Comparison of ENCODE assay signal across 7 fruit fly cellular contexts in the genomic region with DNA sequence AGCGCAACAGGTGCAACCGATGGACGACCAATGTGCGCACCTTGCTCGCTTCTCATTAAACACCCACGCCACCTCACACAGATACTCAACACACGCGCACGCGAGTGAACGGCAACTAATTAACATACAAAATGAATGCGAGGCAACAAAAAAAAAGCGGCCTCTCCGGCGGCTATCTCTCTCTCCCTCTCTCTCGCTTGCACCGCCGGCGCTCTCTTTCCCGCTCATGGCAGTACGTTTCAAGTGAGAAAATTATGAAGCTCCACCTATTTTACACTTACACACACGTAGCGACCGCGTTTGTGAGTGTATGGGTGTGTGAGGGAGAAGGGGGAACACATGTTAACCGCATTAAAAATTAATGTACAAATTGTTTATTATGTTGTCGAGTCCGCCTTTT.
TF ChIP-seq lines count a peak whose summit lies in the region.

No protein-coding gene starts in this region.

- peak; percentile 14 to 45 for TF ChIP-seq CTCF in S2 (optimal IDR thresholded peaks at IDR 0.05; lab: Kevin White, UChicago)
- TF ChIP-seq CTCF in whole organism, embryonic (GFP tag; optimal IDR thresholded peaks at IDR 0.05; lab: Kevin White, UChicago), result peak; percentile 46

TF ChIP-seq in whole organism, 6 proteins besides CTCF, POLR2A, EP300 and RAD21:
- TF ChIP-seq CG8478 (optimal IDR thresholded peaks at IDR 0.05; lab: Kevin White, UChicago) (peak; percentile 61), psq (optimal IDR thresholded peaks at IDR 0.05; lab: Kevin White, UChicago) (no peak), usp (GFP tag; optimal IDR thresholded peaks at IDR 0.05; lab: Kevin White, UChicago) (no peak), pan (optimal IDR thresholded peaks at IDR 0.05; lab: Kevin White, UChicago) (no peak), EcR (GFP tag; optimal IDR thresholded peaks at IDR 0.05; lab: Kevin White, UChicago) (no peak), Dll (optimal IDR thresholded peaks at IDR 0.05; lab: Kevin White, UChicago) (no peak)

TF ChIP-seq in whole organism, adult, 20 proteins besides CTCF, POLR2A, EP300 and RAD21:
- TF ChIP-seq CG33017 (tag; optimal IDR thresholded peaks at IDR 0.05; lab: Kevin White, UChicago) (no peak), pad (GFP tag; optimal IDR thresholded peaks at IDR 0.05; lab: Kevin White, UChicago) (peak; percentile 27)

TF ChIP-seq in whole organism, embryonic, 481 proteins besides CTCF, POLR2A, EP300 and RAD21 (continues in another document):
- TF ChIP-seq lbe (GFP tag; optimal IDR thresholded peaks at IDR 0.05; lab: Kevin White, UChicago) (no peak), Dek (tag; optimal IDR thresholded peaks at IDR 0.05; lab: Kevin White, UChicago) (no peak), tio (GFP tag; optimal IDR thresholded peaks at IDR 0.05; lab: Kevin White, UChicago) (no peak), CG14441 (GFP tag; IDR thresholded peaks at IDR 0.05; lab: Robert Waterston, UW) (no peak), tll (GFP tag; optimal IDR thresholded peaks at IDR 0.05; lab: Kevin White, UChicago) (peak in 1 of 2 experiments; percentile 44), CG7987 (GFP tag; optimal IDR thresholded peaks at IDR 0.05; lab: Kevin White, UChicago) (no peak), fu2 (GFP tag; optimal IDR thresholded peaks at IDR 0.05; lab: Kevin White, UChicago) (no peak), CG4360 (GFP tag; IDR thresholded peaks at IDR 0.05; lab: Robert Waterston, UW) (peak; percentile 47; the same call in 1 of the 2 replicates), p53 (GFP tag; optimal IDR thresholded peaks at IDR 0.05; lab: Kevin White, UChicago) (no peak), CG10959 (GFP tag; IDR thresholded peaks at IDR 0.05; lab: Robert Waterston, UW) (no peak), rib (GFP tag; IDR thresholded peaks at IDR 0.05; lab: Robert Waterston, UW) (no peak), Hr78 (GFP tag; optimal IDR thresholded peaks at IDR 0.05; lab: Kevin White, UChicago) (no peak), shn (GFP tag; optimal IDR thresholded peaks at IDR 0.05; lab: Kevin White, UChicago) (no peak), sr (GFP tag; IDR thresholded peaks at IDR 0.05; lab: Robert Waterston, UW) (peak; percentile 94), CG3065 (GFP tag; optimal IDR thresholded peaks at IDR 0.05; lab: Kevin White, UChicago) (no peak), nerfin-2 (GFP tag; IDR thresholded peaks at IDR 0.05; lab: Robert Waterston, UW; ENCODE audit: partially characterized antibody) (no peak), sens (GFP tag; lab: Kevin White, UChicago) (peak; percentile 56), CG32772 (GFP tag; IDR thresholded peaks at IDR 0.05; lab: Robert Waterston, UW) (peak; percentile 85), zf30C (GFP tag; optimal IDR thresholded peaks at IDR 0.05; lab: Kevin White, UChicago) (no peak), Opbp (GFP tag; IDR thresholded peaks at IDR 0.05; lab: Robert Waterston, UW; ENCODE audit: partially characterized antibody) (peak; percentile 33; the same call in 1 of the 3 replicates)

TF ChIP-seq in whole organism, prepupa, 60 proteins besides CTCF, POLR2A, EP300 and RAD21:
- TF ChIP-seq svp (GFP tag; lab: Kevin White, UChicago) (peak; percentile 65), CG6163 (GFP tag; IDR thresholded peaks at IDR 0.05; lab: Robert Waterston, UW) (peak; percentile 11; the same call in 1 of the 3 replicates), cyc (GFP tag; optimal IDR thresholded peaks at IDR 0.05; lab: Kevin White, UChicago) (no peak), Eip93F (GFP tag; optimal IDR thresholded peaks at IDR 0.05; lab: Kevin White, UChicago) (no peak), topi (GFP tag; optimal IDR thresholded peaks at IDR 0.05; lab: Kevin White, UChicago) (no peak), Eip78C (GFP tag; lab: Kevin White, UChicago) (peak; percentile 47), fkh (GFP tag; optimal IDR thresholded peaks at IDR 0.05; lab: Kevin White, UChicago) (peak; percentile 32), dsx (GFP tag; optimal IDR thresholded peaks at IDR 0.05; lab: Kevin White, UChicago; ENCODE audit: poor library complexity, severe bottlenecking) (peak; percentile 55), Sox14 (GFP tag; optimal IDR thresholded peaks at IDR 0.05; lab: Kevin White, UChicago) (peak; percentile 13), vri (GFP tag; optimal IDR thresholded peaks at IDR 0.05; lab: Kevin White, UChicago) (no peak), pdm3 (GFP tag; optimal IDR thresholded peaks at IDR 0.05; lab: Kevin White, UChicago) (peak; percentile 9), CG11902 (GFP tag; optimal IDR thresholded peaks at IDR 0.05; lab: Kevin White, UChicago) (no peak)
TF ChIP-seq in whole organism, prepupa: peak in this region for 7.

TF ChIP-seq in whole organism, pupa, 21 proteins besides CTCF, POLR2A, EP300 and RAD21:
- TF ChIP-seq CG4496 (GFP tag; IDR thresholded peaks at IDR 0.05; lab: Robert Waterston, UW) (0 out of 3 replicates have a peak, but pooled peaks have one; percentile 24), CG13204 (GFP tag; optimal IDR thresholded peaks at IDR 0.05; lab: Kevin White, UChicago) (no peak), Snoo (tag; optimal IDR thresholded peaks at IDR 0.05; lab: Kevin White, UChicago) (no peak), CG12605 (GFP tag; IDR thresholded peaks at IDR 0.05; lab: Robert Waterston, UW) (no peak), gl (tag; optimal IDR thresholded peaks at IDR 0.05; lab: Kevin White, UChicago) (no peak), rn (GFP tag; IDR thresholded peaks at IDR 0.05; lab: Robert Waterston, UW) (0 out of 2 replicates have a peak, but pooled peaks have one; percentile 14), CG10348 (GFP tag; IDR thresholded peaks at IDR 0.05; lab: Robert Waterston, UW) (no peak), CG14655 (GFP tag; optimal IDR thresholded peaks at IDR 0.05; lab: Kevin White, UChicago) (no peak), CG34367 (tag; optimal IDR thresholded peaks at IDR 0.05; lab: Kevin White, UChicago) (no peak), Ets98B (GFP tag; IDR thresholded peaks at IDR 0.05; lab: Robert Waterston, UW) (no peak), D1 (tag; optimal IDR thresholded peaks at IDR 0.05; lab: Kevin White, UChicago) (no peak), CG17806 (tag; optimal IDR thresholded peaks at IDR 0.05; lab: Kevin White, UChicago) (no peak), CG32121 (GFP tag; IDR thresholded peaks at IDR 0.05; lab: Robert Waterston, UW) (no peak), fd96Ca (GFP tag; IDR thresholded peaks at IDR 0.05; lab: Robert Waterston, UW) (peak; percentile 43; the same call in 1 of the 3 replicates), CG15710 (tag; optimal IDR thresholded peaks at IDR 0.05; lab: Kevin White, UChicago) (no peak), CG8301 (tag; optimal IDR thresholded peaks at IDR 0.05; lab: Kevin White, UChicago) (no peak), Pif1A (GFP tag; optimal IDR thresholded peaks at IDR 0.05; lab: Kevin White, UChicago) (no peak), EcR (GFP tag; optimal IDR thresholded peaks at IDR 0.05; lab: Kevin White, UChicago) (no peak), CG8159 (tag; optimal IDR thresholded peaks at IDR 0.05; lab: Kevin White, UChicago) (no peak)

TF ChIP-seq in whole organism, wandering third instar larva, 38 proteins besides CTCF, POLR2A, EP300 and RAD21:
- TF ChIP-seq HLH106 (tag; optimal IDR thresholded peaks at IDR 0.05; lab: Kevin White, UChicago), result no peak
- peak; percentile 82 for TF ChIP-seq Vsx2 (GFP tag; optimal IDR thresholded peaks at IDR 0.05; lab: Kevin White, UChicago; ENCODE audit: partially characterized antibody)
- TF ChIP-seq dl (GFP tag; optimal IDR thresholded peaks at IDR 0.05; lab: Kevin White, UChicago; ENCODE audit: insufficient read depth in 1 of 2, partially characterized antibody in 2 of 2), result peak in 1 of 2 experiments; percentile 11
- TF ChIP-seq OdsH (GFP tag; optimal IDR thresholded peaks at IDR 0.05; lab: Kevin White, UChicago), result no peak
- TF ChIP-seq GATAd (GFP tag; optimal IDR thresholded peaks at IDR 0.05; lab: Kevin White, UChicago), result no peak
- TF ChIP-seq CG9705 (GFP tag; optimal IDR thresholded peaks at IDR 0.05; lab: Kevin White, UChicago), result no peak
- TF ChIP-seq sage (GFP tag; optimal IDR thresholded peaks at IDR 0.05; lab: Kevin White, UChicago), result no peak
- TF ChIP-seq CG32264 (GFP tag; optimal IDR thresholded peaks at IDR 0.05; lab: Kevin White, UChicago), result no peak
- TF ChIP-seq dmrt93B (GFP tag; optimal IDR thresholded peaks at IDR 0.05; lab: Kevin White, UChicago), result no peak
- TF ChIP-seq sv (GFP tag; optimal IDR thresholded peaks at IDR 0.05; lab: Kevin White, UChicago), result no peak
- TF ChIP-seq Hr83 (GFP tag; optimal IDR thresholded peaks at IDR 0.05; lab: Kevin White, UChicago; ENCODE audit: poor library complexity, severe bottlenecking), result no peak
- TF ChIP-seq Dif (GFP tag; optimal IDR thresholded peaks at IDR 0.05; lab: Kevin White, UChicago; ENCODE audit: partially characterized antibody), result peak; percentile 19
- TF ChIP-seq Hr78 (GFP tag; optimal IDR thresholded peaks at IDR 0.05; lab: Kevin White, UChicago), result no peak
- TF ChIP-seq usp (GFP tag; optimal IDR thresholded peaks at IDR 0.05; lab: Kevin White, UChicago), result no peak
- no peak for TF ChIP-seq Rel (GFP tag; optimal IDR thresholded peaks at IDR 0.05; lab: Kevin White, UChicago)
- no peak for TF ChIP-seq Rel (tag; optimal IDR thresholded peaks at IDR 0.05; lab: Kevin White, UChicago)
- no peak for TF ChIP-seq fru (GFP tag; optimal IDR thresholded peaks at IDR 0.05; lab: Kevin White, UChicago)
